Fruit fly (Drosophila melanogaster) whole organism, larva: ENCODE data around the gene CG13607.

Source experiments
- noc ChIP-seq: fragments of 200-800 bp; sonication (Bioruptor generic); optimal IDR thresholded peaks from 3 replicates; lab custom pipeline; 2019; ENCODE audit warnings: missing biosample characterization, mild to moderate bottlenecking, missing genetic modification characterization, moderate library complexity

The CG13607 gene

dm6 chr3R:24116180-24116579, at the start of gene CG13607:
CG13607 (minus strand) TSS chr3R:24116322.
- no peak for TF ChIP-seq noc (tag; lab: Kevin White, UChicago)

- TF ChIP-seq noc (tag; lab: Kevin White, UChicago) = peak; percentile 69
These were observed 47.5 kb upstream of the CG13607 start, which contains the start of gene Apc2 for dm6 chr3R:24163556-24164022. Apc2 (plus strand) TSS chr3R:24163966.

dm6 chr3R:24162774-24163555, 46.8 kb upstream of the CG13607 start, which contains the start of gene mRpS24:
mRpS24 (minus strand) TSS chr3R:24163545.
- TF ChIP-seq noc (tag; lab: Kevin White, UChicago) = no peak

dm6 chr3R:24161173-24161811, 45.2 kb upstream of the CG13607 start, which contains the start of the genes Myo95E and TBC1d7:
Myo95E (minus strand) TSS chr3R:24161498.
TBC1d7 (plus strand) TSS chr3R:24161727.
- TF ChIP-seq noc (tag; lab: Kevin White, UChicago) = peak; percentile 79

- TF ChIP-seq noc (tag; lab: Kevin White, UChicago) = peak; percentile 99
These were observed 36.0 kb upstream of the CG13607 start, which contains the start of the genes p38a and CG6178 for dm6 chr3R:24151924-24152809. p38a (minus strand) TSS chr3R:24152321. CG6178 (plus strand) TSS chr3R:24152347.

- no peak for TF ChIP-seq noc (tag; lab: Kevin White, UChicago)
These were observed 34.0 kb upstream of the CG13607 start, which contains the start of gene p38c for dm6 chr3R:24150103-24150502. p38c (minus strand) TSS chr3R:24150203.

- TF ChIP-seq noc (tag; lab: Kevin White, UChicago) = peak; percentile 21
These were observed 32.7 kb upstream of the CG13607 start, which contains the start of gene Slimp for dm6 chr3R:24148838-24149237. Slimp (minus strand) TSS chr3R:24148967.

- TF ChIP-seq noc (tag; lab: Kevin White, UChicago) = no peak
These were observed 28.4 kb upstream of the CG13607 start for dm6 chr3R:24144542-24144941.

- no peak for TF ChIP-seq noc (tag; lab: Kevin White, UChicago)
These were observed 27.7 kb upstream of the CG13607 start for dm6 chr3R:24143779-24144178.

- no peak for TF ChIP-seq noc (tag; lab: Kevin White, UChicago)
These were observed 27.2 kb upstream of the CG13607 start for dm6 chr3R:24143372-24143771.

- TF ChIP-seq noc (tag; lab: Kevin White, UChicago) = no peak
These were observed 26.8 kb upstream of the CG13607 start for dm6 chr3R:24142971-24143370.

- TF ChIP-seq noc (tag; lab: Kevin White, UChicago) = peak; percentile 81
These were observed 25.0 kb upstream of the CG13607 start, which contains the start of gene Kal1 for dm6 chr3R:24141013-24141592. Kal1 (plus strand) TSS chr3R:24141395.

- TF ChIP-seq noc (tag; lab: Kevin White, UChicago) = no peak
These were observed 23.6 kb upstream of the CG13607 start for dm6 chr3R:24139646-24140130.
